Worm (Caenorhabditis elegans): Measurements from ENCODE around the gene T28F3.9.

- TF ChIP-seq ztf-11 (tag; optimal IDR thresholded peaks at IDR 0.05) (no peak), elt-1 (tag; optimal IDR thresholded peaks at IDR 0.05; ENCODE audit: borderline replicate concordance, insufficient read depth) (no peak), unc-62 (GFP tag; optimal IDR thresholded peaks at IDR 0.05) (no peak), pha-4 (tag; optimal IDR thresholded peaks at IDR 0.05) (no peak), nhr-237 (tag; optimal IDR thresholded peaks at IDR 0.05) (no peak), hlh-1 (tag; optimal IDR thresholded peaks at IDR 0.05) (no peak), elt-3 (tag; optimal IDR thresholded peaks at IDR 0.05) (no peak), unc-39 (tag; optimal IDR thresholded peaks at IDR 0.05) (no peak), tbx-8 (GFP tag; optimal IDR thresholded peaks at IDR 0.05) (no peak), mep-1 (tag; optimal IDR thresholded peaks at IDR 0.05) (no peak), nhr-12 (tag; optimal IDR thresholded peaks at IDR 0.05) (no peak)
These were observed 32.7 kb downstream of the T28F3.9 start for ce11 chrIV:17341033-17341432.

All from whole organism, mixed stage, embryonic.